Worm (Caenorhabditis elegans) whole organism, L3 larva: ENCODE results near the gene cfim-2.

Experiments used
- ceh-82 ChIP-seq: fragments of 150-350 bp; optimal IDR thresholded peaks from 2 replicates; lab custom pipeline; 2014; ENCODE audit warnings: missing biosample characterization, missing genetic modification characterization
- ceh-9 ChIP-seq: sonication (generic microtip); optimal IDR thresholded peaks from 2 replicates; lab custom pipeline; 2018; ENCODE audit warnings: missing biosample characterization, missing genetic modification characterization
- daf-12 ChIP-seq: fragments of 150-350 bp; optimal IDR thresholded peaks from 2 replicates; lab custom pipeline; 2014; ENCODE audit warnings: missing biosample characterization, missing genetic modification reagents, missing genetic modification characterization
- fkh-10 ChIP-seq: sonication (generic microtip); optimal IDR thresholded peaks from 2 replicates; lab custom pipeline; 2017; ENCODE audit warnings: missing biosample characterization, missing genetic modification reagents, missing genetic modification characterization
- jun-1 ChIP-seq: fragments of 150-350 bp; optimal IDR thresholded peaks from 2 replicates; lab custom pipeline; 2014; ENCODE audit warnings: missing biosample characterization, missing genetic modification reagents, missing genetic modification characterization
- lin-15B ChIP-seq: fragments of 150-350 bp; optimal IDR thresholded peaks from 2 replicates; lab custom pipeline; 2014; ENCODE audit warnings: missing biosample characterization, missing genetic modification characterization
- nfya-1 ChIP-seq: sonication (generic microtip); optimal IDR thresholded peaks from 2 replicates; lab custom pipeline; 2017; ENCODE audit warnings: missing genetic modification characterization, mild to moderate bottlenecking, missing compliant biosample characterization, antibody characterized with exemption, moderate library complexity; ENCODE audit not compliant: insufficient read depth
- nhr-11 ChIP-seq: fragments of 150-350 bp; optimal IDR thresholded peaks from 2 replicates; lab custom pipeline; 2014; ENCODE audit warnings: missing biosample characterization, missing genetic modification characterization
- skn-1 ChIP-seq: fragments of 150-350 bp; optimal IDR thresholded peaks from 2 replicates; lab custom pipeline; 2014; ENCODE audit warnings: missing biosample characterization, missing genetic modification characterization
- snpc-4 ChIP-seq: fragments of 150-350 bp; optimal IDR thresholded peaks from 2 replicates; lab custom pipeline; 2014; ENCODE audit warnings: missing biosample characterization, missing genetic modification characterization
- tbx-2 ChIP-seq: sonication (generic microtip); optimal IDR thresholded peaks from 2 replicates; lab custom pipeline; 2016; ENCODE audit warnings: mild to moderate bottlenecking, missing genetic modification characterization, missing compliant biosample characterization
- unc-62 ChIP-seq: fragments of 150-350 bp; sonication (generic microtip); optimal IDR thresholded peaks from 4 replicates; lab custom pipeline; 2014; ENCODE audit warnings: missing biosample characterization, missing genetic modification reagents, missing genetic modification characterization
- zag-1 ChIP-seq: fragments of 150-350 bp; optimal IDR thresholded peaks from 2 replicates; lab custom pipeline; 2014; ENCODE audit warnings: missing biosample characterization, missing genetic modification characterization

- no peak for TF ChIP-seq skn-1 (tag; lab: Kevin White, UChicago)
- TF ChIP-seq snpc-4 (tag; lab: Kevin White, UChicago), result no peak
- no peak for TF ChIP-seq tbx-2 (tag; lab: Kevin White, UChicago)
- no peak for TF ChIP-seq fkh-10 (GFP tag; lab: Kevin White, UChicago)
- TF ChIP-seq zag-1 (tag; lab: Kevin White, UChicago), result no peak
- no peak for TF ChIP-seq unc-62 (GFP tag; lab: Kevin White, UChicago)
- TF ChIP-seq nfya-1 (tag; lab: Kevin White, UChicago), result no peak
- no peak for TF ChIP-seq daf-12
- TF ChIP-seq jun-1 (tag; lab: Kevin White, UChicago), result no peak
- TF ChIP-seq lin-15B (tag; lab: Kevin White, UChicago), result no peak
- no peak for TF ChIP-seq ceh-9 (tag; lab: Kevin White, UChicago)
- no peak for TF ChIP-seq ceh-82
- TF ChIP-seq nhr-11 (tag; lab: Kevin White, UChicago), result no peak
Measured at ce11 chrIV:8892558-8892957, 33.6 kb upstream of the cfim-2 start, which contains the start of gene C27B7.2.
